Worm (Caenorhabditis elegans): ENCODE measurements around the gene ttr-38.

- no peak for TF ChIP-seq ztf-11 (tag; optimal IDR thresholded peaks at IDR 0.05)
- TF ChIP-seq zag-1 (tag; optimal IDR thresholded peaks at IDR 0.05) = no peak
- no peak for TF ChIP-seq nhr-237 (tag; optimal IDR thresholded peaks at IDR 0.05)
- no peak for TF ChIP-seq elt-1 (tag; optimal IDR thresholded peaks at IDR 0.05)
- no peak for TF ChIP-seq egl-27 (tag; optimal IDR thresholded peaks at IDR 0.05)
- no peak for TF ChIP-seq snpc-4 (tag; optimal IDR thresholded peaks at IDR 0.05)
- TF ChIP-seq lsy-2 (tag; optimal IDR thresholded peaks at IDR 0.05) = no peak
- TF ChIP-seq unc-55 (GFP tag; optimal IDR thresholded peaks at IDR 0.05) = no peak
- no peak for TF ChIP-seq R02D3.7 (tag; optimal IDR thresholded peaks at IDR 0.05)
- TF ChIP-seq nhr-25 (tag; optimal IDR thresholded peaks at IDR 0.05) = no peak
- TF ChIP-seq unc-62 (GFP tag; optimal IDR thresholded peaks at IDR 0.05) = no peak
These were observed 13.9 kb downstream of the ttr-38 start for ce11 chrX:9300379-9300778.

Measured in whole organism, L2 larva.